Worm (Caenorhabditis elegans): ENCODE measurements around the gene ser-7.

Gene ser-7

ce11 chrX:2654334-2654733 is 19.0 kb upstream of the ser-7 start:
- TF ChIP-seq C34B4.2 (tag; optimal IDR thresholded peaks at IDR 0.05) (no peak), nhr-12 (tag; optimal IDR thresholded peaks at IDR 0.05) (no peak), aha-1 (tag; optimal IDR thresholded peaks at IDR 0.05) (no peak), sox-4 (tag; optimal IDR thresholded peaks at IDR 0.05) (no peak), efl-1 (optimal IDR thresholded peaks at IDR 0.05) (no peak), efl-1 (GFP tag; optimal IDR thresholded peaks at IDR 0.05 in 1 of 2) (peak in 1 of 2 experiments; percentile 31), hlh-4 (tag; optimal IDR thresholded peaks at IDR 0.05) (no peak), xbp-1 (tag; optimal IDR thresholded peaks at IDR 0.05) (no peak), zag-1 (tag; optimal IDR thresholded peaks at IDR 0.05) (peak; percentile 32), lin-14 (GFP tag; optimal IDR thresholded peaks at IDR 0.05) (peak; percentile 75), lsy-2 (tag; optimal IDR thresholded peaks at IDR 0.05) (no peak)

ce11 chrX:2663798-2664197 is 9.6 kb upstream of the ser-7 start:
- peak; percentile 87 for TF ChIP-seq snpc-4 (tag; optimal IDR thresholded peaks at IDR 0.05)
- no peak for TF ChIP-seq alr-1 (tag; optimal IDR thresholded peaks at IDR 0.05; ENCODE audit: borderline replicate concordance)
- TF ChIP-seq pqm-1 (tag; optimal IDR thresholded peaks at IDR 0.05) = no peak
- TF ChIP-seq lin-13 (GFP tag; optimal IDR thresholded peaks at IDR 0.05) = no peak
- TF ChIP-seq fkh-8 (tag; optimal IDR thresholded peaks at IDR 0.05) = no peak
- no peak for TF ChIP-seq irx-1 (tag; optimal IDR thresholded peaks at IDR 0.05)
- no peak for TF ChIP-seq sup-37 (GFP tag; optimal IDR thresholded peaks at IDR 0.05)
- peak; percentile 9 for TF ChIP-seq nhr-47 (tag; optimal IDR thresholded peaks at IDR 0.05)
- no peak for TF ChIP-seq unc-62 (GFP tag; optimal IDR thresholded peaks at IDR 0.05)
- no peak for TF ChIP-seq unc-86 (tag; optimal IDR thresholded peaks at IDR 0.05)
- TF ChIP-seq efl-1 (optimal IDR thresholded peaks at IDR 0.05) = no peak
- TF ChIP-seq efl-1 (GFP tag; optimal IDR thresholded peaks at IDR 0.05 in 1 of 2) = peak in 1 of 2 experiments; percentile 58
- TF ChIP-seq nhr-71 (tag; optimal IDR thresholded peaks at IDR 0.05) = peak; percentile 4

- TF ChIP-seq lin-39 (tag; optimal IDR thresholded peaks at IDR 0.05) (no peak), ceh-63 (GFP tag; optimal IDR thresholded peaks at IDR 0.05) (no peak), egl-13 (tag; optimal IDR thresholded peaks at IDR 0.05) (no peak), nhr-11 (tag; optimal IDR thresholded peaks at IDR 0.05) (no peak)
These were observed 9.1 kb upstream of the ser-7 start, which contains the start of gene F54G2.1 for ce11 chrX:2664273-2664672. F54G2.1 (minus strand) TSS chrX:2664373.

- no peak for TF ChIP-seq ceh-8 (GFP tag; optimal IDR thresholded peaks at IDR 0.05)
- no peak for TF ChIP-seq ztf-11 (tag; optimal IDR thresholded peaks at IDR 0.05)
- TF ChIP-seq nhr-20 (tag; optimal IDR thresholded peaks at IDR 0.05) = peak; percentile 82
- peak; percentile 55 for TF ChIP-seq unc-130 (tag; optimal IDR thresholded peaks at IDR 0.05)
- no peak for TF ChIP-seq lin-13 (GFP tag; optimal IDR thresholded peaks at IDR 0.05)
- TF ChIP-seq sup-37 (GFP tag; optimal IDR thresholded peaks at IDR 0.05) = no peak
- no peak for TF ChIP-seq aha-1 (tag; optimal IDR thresholded peaks at IDR 0.05)
- TF ChIP-seq lin-39 (tag; optimal IDR thresholded peaks at IDR 0.05) = no peak
- no peak for TF ChIP-seq ets-5 (GFP tag; IDR thresholded peaks at IDR 0.05)
- TF ChIP-seq zag-1 (tag; optimal IDR thresholded peaks at IDR 0.05) = no peak
- TF ChIP-seq lir-3 (tag; optimal IDR thresholded peaks at IDR 0.05; ENCODE audit: poor library complexity) = no peak
- TF ChIP-seq ceh-63 (GFP tag; optimal IDR thresholded peaks at IDR 0.05) = no peak
- no peak for TF ChIP-seq ztf-4 (tag; optimal IDR thresholded peaks at IDR 0.05)
- TF ChIP-seq swsn-7 (tag; optimal IDR thresholded peaks at IDR 0.05) = peak; percentile 71
- TF ChIP-seq tbx-2 (tag; optimal IDR thresholded peaks at IDR 0.05) = peak; percentile 66
- TF ChIP-seq egl-27 (tag; optimal IDR thresholded peaks at IDR 0.05) = no peak
- TF ChIP-seq hpl-2 (GFP tag; optimal IDR thresholded peaks at IDR 0.05) = no peak
- TF ChIP-seq mdl-1 (tag; optimal IDR thresholded peaks at IDR 0.05) = peak in 1 of 2 experiments; percentile 96
- TF ChIP-seq nhr-28 (tag; optimal IDR thresholded peaks at IDR 0.05) = no peak
- no peak for TF ChIP-seq mab-9 (GFP tag; IDR thresholded peaks at IDR 0.05)
- no peak for TF ChIP-seq nhr-85 (tag)
- TF ChIP-seq fkh-8 (tag; optimal IDR thresholded peaks at IDR 0.05) = peak; percentile 55
- peak; percentile 73 for TF ChIP-seq nhr-19 (GFP tag; conservative IDR thresholded peaks at IDR 0.05)
- TF ChIP-seq isw-1 (GFP tag; IDR thresholded peaks at IDR 0.05) = no peak; the same call in 1 of the 2 replicates
- no peak for TF ChIP-seq fkh-10 (GFP tag; optimal IDR thresholded peaks at IDR 0.05)
- peak; percentile 96 for TF ChIP-seq skn-1 (tag; optimal IDR thresholded peaks at IDR 0.05)
- peak; percentile 60 to 68 for TF ChIP-seq lsy-2 (tag; optimal IDR thresholded peaks at IDR 0.05)
- no peak for TF ChIP-seq nhr-12 (tag; optimal IDR thresholded peaks at IDR 0.05)
- TF ChIP-seq aly-2 (tag; optimal IDR thresholded peaks at IDR 0.05) = no peak
- TF ChIP-seq Y116A8C.19 (tag; optimal IDR thresholded peaks at IDR 0.05; ENCODE audit: borderline replicate concordance) = no peak
- no peak for TF ChIP-seq tlp-1 (tag; optimal IDR thresholded peaks at IDR 0.05)
- peak; percentile 21 for TF ChIP-seq nhr-11 (tag; optimal IDR thresholded peaks at IDR 0.05)
These were observed 5.6 kb upstream of the ser-7 start, which contains the start of gene C09B7.2 for ce11 chrX:2667779-2668178. C09B7.2 (plus strand) TSS chrX:2668127.

Measured in whole organism, L1 larva.